Worm (Caenorhabditis elegans) whole organism, L1 larva: Measurements from ENCODE around the gene let-653.

Source experiments
- C16A3.4 ChIP-seq: fragments of 150-350 bp; optimal IDR thresholded peaks from 2 replicates; lab custom pipeline; 2014; ENCODE audit warnings: missing biosample characterization, missing genetic modification characterization
- C34B4.2 ChIP-seq: sonication (generic microtip); optimal IDR thresholded peaks from 2 replicates; lab custom pipeline; 2017; ENCODE audit warnings: mild to moderate bottlenecking, missing genetic modification characterization, missing compliant biosample characterization
- F16B12.6 ChIP-seq: fragments of 150-350 bp; optimal IDR thresholded peaks from 2 replicates; lab custom pipeline; 2014; ENCODE audit warnings: missing biosample characterization, missing genetic modification characterization
- Y116A8C.19 ChIP-seq: sonication (generic microtip); optimal IDR thresholded peaks from 2 replicates; lab custom pipeline; 2016; ENCODE audit warnings: missing compliant biosample characterization, missing genetic modification characterization, borderline replicate concordance
- aha-1 ChIP-seq: fragments of 150-350 bp; optimal IDR thresholded peaks from 2 replicates; lab custom pipeline; 2014; ENCODE audit warnings: missing biosample characterization, missing genetic modification characterization
- alr-1 ChIP-seq: fragments of 200-800 bp; sonication (Bioruptor generic); optimal IDR thresholded peaks from 2 replicates; lab custom pipeline; 2018; ENCODE audit warnings: borderline replicate concordance, mild to moderate bottlenecking, missing genetic modification characterization, missing compliant biosample characterization
- ama-1 ChIP-seq: fragments of 150-350 bp; optimal IDR thresholded peaks from 2 replicates; lab custom pipeline; 2014
- blmp-1 ChIP-seq: fragments of 150-350 bp; optimal IDR thresholded peaks from 2 replicates; lab custom pipeline; 2014; ENCODE audit warnings: missing biosample characterization, missing genetic modification characterization
- ceh-88 ChIP-seq: fragments of 200-800 bp; sonication (Bioruptor generic); IDR thresholded peaks from 2 replicates; pipeline ENCODE4 v1.3.6; 2022; ENCODE audit warnings: missing genetic modification characterization, missing compliant biosample characterization
- dpl-1 ChIP-seq, 3 experiments: fragments of 150-350 bp in 2 of 3; sonication (generic microtip) in 1 of 3; optimal IDR thresholded peaks; 2 replicates each; lab custom pipeline; 2014 to 2017; ENCODE audit warnings: missing biosample characterization in 3 of 3, missing genetic modification characterization in 3 of 3, missing genetic modification reagents in 3 of 3
- elt-2 ChIP-seq: sonication (generic microtip); optimal IDR thresholded peaks from 2 replicates; lab custom pipeline; 2016; ENCODE audit warnings: missing genetic modification characterization, mild to moderate bottlenecking, inconsistent platforms, missing compliant biosample characterization, missing genetic modification reagents
- elt-3 ChIP-seq, 6 experiments: fragments of 150-350 bp in 1 of 6; sonication (generic microtip); optimal IDR thresholded peaks; 2 replicates each; lab custom pipeline; 2017 to 2018; ENCODE audit warnings: missing biosample characterization in 6 of 6, missing genetic modification characterization in 6 of 6, inconsistent platforms in 1 of 6
- fkh-4 ChIP-seq: sonication (generic microtip); optimal IDR thresholded peaks from 2 replicates; lab custom pipeline; 2016; ENCODE audit warnings: missing compliant biosample characterization, missing genetic modification characterization, borderline replicate concordance
- grh-1 ChIP-seq: fragments of 200-800 bp; sonication (Bioruptor generic); IDR thresholded peaks from 2 replicates; pipeline ENCODE4 v1.3.6; 2022; ENCODE audit warnings: missing genetic modification reagents, missing genetic modification characterization, missing compliant biosample characterization
- hlh-4 ChIP-seq: sonication (generic microtip); optimal IDR thresholded peaks from 2 replicates; lab custom pipeline; 2016; ENCODE audit warnings: mild to moderate bottlenecking, missing genetic modification characterization, missing compliant biosample characterization
- hpl-2 ChIP-seq: fragments of 150-350 bp; optimal IDR thresholded peaks from 2 replicates; lab custom pipeline; 2014; ENCODE audit warnings: missing biosample characterization, missing genetic modification reagents, missing genetic modification characterization
- irx-1 ChIP-seq: sonication (generic microtip); optimal IDR thresholded peaks from 2 replicates; lab custom pipeline; 2016; ENCODE audit warnings: missing genetic modification characterization, missing compliant biosample characterization
- jun-1 ChIP-seq: fragments of 150-350 bp; optimal IDR thresholded peaks from 2 replicates; lab custom pipeline; 2014; ENCODE audit warnings: missing biosample characterization, missing genetic modification reagents, missing genetic modification characterization
- lin-15B ChIP-seq: fragments of 150-350 bp; sonication (generic microtip); optimal IDR thresholded peaks from 3 replicates; lab custom pipeline; 2014; ENCODE audit warnings: missing biosample characterization, missing genetic modification characterization
- lin-35 ChIP-seq, 2 experiments: fragments of 150-350 bp; optimal IDR thresholded peaks; 2 replicates each; lab custom pipeline; 2014; ENCODE audit warnings: missing biosample characterization in 2 of 2, missing genetic modification characterization in 2 of 2, missing genetic modification reagents in 2 of 2
- lin-39 ChIP-seq: fragments of 150-350 bp; optimal IDR thresholded peaks from 2 replicates; lab custom pipeline; 2014; ENCODE audit warnings: missing biosample characterization, missing genetic modification reagents, missing genetic modification characterization
- lsy-2 ChIP-seq, 2 experiments: fragments of 150-350 bp; optimal IDR thresholded peaks; 2 replicates each; lab custom pipeline; 2014; ENCODE audit warnings: missing biosample characterization in 2 of 2, missing genetic modification characterization in 2 of 2
- mdl-1 ChIP-seq, 2 experiments: fragments of 150-350 bp; optimal IDR thresholded peaks; 2 replicates each; lab custom pipeline; 2014 to 2017; ENCODE audit warnings: missing biosample characterization in 2 of 2, missing genetic modification characterization in 2 of 2, inconsistent platforms in 1 of 2
- mef-2 ChIP-seq: fragments of 150-350 bp; optimal IDR thresholded peaks from 2 replicates; lab custom pipeline; 2014; ENCODE audit warnings: missing biosample characterization, missing genetic modification characterization
- mep-1 ChIP-seq: fragments of 150-350 bp; optimal IDR thresholded peaks from 2 replicates; lab custom pipeline; 2014; ENCODE audit warnings: missing biosample characterization, missing genetic modification characterization
- nhr-20 ChIP-seq: sonication (generic microtip); optimal IDR thresholded peaks from 2 replicates; lab custom pipeline; 2016; ENCODE audit warnings: mild to moderate bottlenecking, missing genetic modification characterization, missing compliant biosample characterization
- nhr-237 ChIP-seq: fragments of 150-350 bp; optimal IDR thresholded peaks from 2 replicates; lab custom pipeline; 2014; ENCODE audit warnings: missing biosample characterization, missing genetic modification characterization
- nhr-47 ChIP-seq: sonication (generic microtip); optimal IDR thresholded peaks from 2 replicates; lab custom pipeline; 2016; ENCODE audit warnings: mild to moderate bottlenecking, missing genetic modification characterization, moderate library complexity, missing compliant biosample characterization
- nhr-71 ChIP-seq: sonication (generic microtip); optimal IDR thresholded peaks from 2 replicates; lab custom pipeline; 2016; ENCODE audit warnings: mild to moderate bottlenecking, missing genetic modification characterization, moderate library complexity, missing compliant biosample characterization
- nhr-76 ChIP-seq: sonication (generic microtip); optimal IDR thresholded peaks from 2 replicates; lab custom pipeline; 2017; ENCODE audit warnings: missing biosample characterization, missing genetic modification characterization
- nhr-85 ChIP-seq: sonication (generic microtip); peaks from one replicate; lab custom pipeline; 2016; ENCODE audit warnings: missing genetic modification characterization, inconsistent platforms, missing compliant biosample characterization
- pag-3 ChIP-seq: sonication (generic microtip); optimal IDR thresholded peaks from 2 replicates; lab custom pipeline; 2017; ENCODE audit warnings: missing genetic modification characterization, mild to moderate bottlenecking, missing compliant biosample characterization, antibody characterized with exemption, borderline replicate concordance; ENCODE audit not compliant: insufficient read depth
- rnt-1 ChIP-seq: sonication (generic microtip); optimal IDR thresholded peaks from 2 replicates; lab custom pipeline; 2016; ENCODE audit warnings: mild to moderate bottlenecking, missing genetic modification characterization, moderate library complexity, missing compliant biosample characterization
- snu-23 ChIP-seq: sonication (generic microtip); optimal IDR thresholded peaks from 2 replicates; lab custom pipeline; 2016; ENCODE audit warnings: missing genetic modification characterization, missing compliant biosample characterization
- tbx-2 ChIP-seq: sonication (generic microtip); optimal IDR thresholded peaks from 2 replicates; lab custom pipeline; 2016; ENCODE audit warnings: missing genetic modification characterization, missing compliant biosample characterization
- unc-130 ChIP-seq: fragments of 150-350 bp; optimal IDR thresholded peaks from 2 replicates; lab custom pipeline; 2017; ENCODE audit warnings: missing biosample characterization, missing genetic modification characterization, inconsistent platforms
- vab-15 ChIP-seq: sonication (generic microtip); optimal IDR thresholded peaks from 2 replicates; lab custom pipeline; 2017; ENCODE audit warnings: missing genotype, mild to moderate bottlenecking, missing genetic modification characterization, missing compliant biosample characterization
- zip-4 ChIP-seq: fragments of 200-800 bp; sonication (Bioruptor generic); optimal IDR thresholded peaks from 2 replicates; lab custom pipeline; 2018; ENCODE audit warnings: mild to moderate bottlenecking, missing genetic modification characterization, moderate library complexity, missing compliant biosample characterization
- ztf-11 ChIP-seq, 2 experiments: sonication (generic microtip); optimal IDR thresholded peaks; 2 replicates each; lab custom pipeline; 2016 to 2017; ENCODE audit warnings: missing genetic modification characterization in 2 of 2, missing biosample characterization in 1 of 2, missing compliant biosample characterization in 1 of 2

The let-653 gene

DNA sequence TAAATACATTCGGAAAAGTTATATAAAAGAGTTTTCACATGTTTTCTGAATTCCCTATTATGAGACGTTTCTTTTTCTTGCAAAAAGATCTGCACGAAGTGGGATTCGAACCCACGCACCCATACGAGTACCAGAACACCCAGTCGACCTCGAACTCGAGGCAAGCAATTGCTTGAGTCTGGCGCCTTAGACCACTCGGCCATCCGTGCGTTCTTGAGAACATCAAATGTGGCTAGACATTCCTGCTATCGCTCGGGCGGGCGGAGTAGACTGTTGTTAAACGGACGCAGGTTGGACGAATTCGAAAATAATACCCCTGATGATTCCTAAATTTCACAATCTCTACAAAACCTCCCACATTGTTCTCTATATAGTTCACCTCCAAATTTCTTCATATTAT lies 43.0 kb downstream of the let-653 start (continued):
- TF ChIP-seq nhr-47 (tag; lab: Kevin White, UChicago) = peak; percentile 56
- peak; percentile 8 for TF ChIP-seq jun-1 (tag; lab: Kevin White, UChicago)
- TF ChIP-seq irx-1 = peak; percentile 38
- TF ChIP-seq ama-1 (lab: Kevin White, UChicago) = no peak
- peak; percentile 41; the same call in 1 of the 2 replicates for TF ChIP-seq ceh-88 (GFP tag; lab: Robert Waterston, UW)
- no peak for TF ChIP-seq lin-39
- peak; percentile 23 for TF ChIP-seq mep-1 (tag; lab: Kevin White, UChicago)
- peak; percentile 43 for TF ChIP-seq C16A3.4
- TF ChIP-seq elt-2 = peak; percentile 32
- no peak for TF ChIP-seq unc-130
- TF ChIP-seq lsy-2 (tag; optimal IDR thresholded peaks at IDR 0.05; lab: Kevin White, UChicago) = peak in 1 of 2 experiments; percentile 66
- TF ChIP-seq nhr-71 = peak; percentile 66
- peak; percentile 15 for TF ChIP-seq tbx-2 (tag; lab: Kevin White, UChicago)
- TF ChIP-seq, all 84 proteins: peak for 32

ce11 chrIV:11930572-11930971 lies 45.2 kb downstream of the let-653 start, which contains the start of gene nhx-9:
Gene nhx-9, plus strand, starts transcription at chrIV:11930872.
- TF ChIP-seq jun-1 (tag; lab: Kevin White, UChicago) (no peak), nhr-76 (no peak), alr-1 (tag; lab: Kevin White, UChicago) (no peak)

- no peak for TF ChIP-seq zip-4 (GFP tag; lab: Kevin White, UChicago)
- TF ChIP-seq lsy-2 (tag; optimal IDR thresholded peaks at IDR 0.05; lab: Kevin White, UChicago) = no peak
- peak; percentile 20 for TF ChIP-seq snu-23 (GFP tag; lab: Kevin White, UChicago)
- no peak for TF ChIP-seq vab-15 (tag; lab: Kevin White, UChicago)
- peak in 1 of 6 experiments; percentile 1 for TF ChIP-seq elt-3 (tag; optimal IDR thresholded peaks at IDR 0.05; lab: Kevin White, UChicago)
- no peak for TF ChIP-seq fkh-4 (tag; lab: Kevin White, UChicago)
- no peak for TF ChIP-seq hpl-2 (GFP tag; lab: Kevin White, UChicago)
- no peak for TF ChIP-seq grh-1 (GFP tag; lab: Robert Waterston, UW)
- no peak for TF ChIP-seq Y116A8C.19 (tag; lab: Kevin White, UChicago)
- TF ChIP-seq F16B12.6 (tag; lab: Kevin White, UChicago) = no peak
- TF ChIP-seq rnt-1 = no peak
- TF ChIP-seq mef-2 (tag; lab: Kevin White, UChicago) = no peak
- TF ChIP-seq nhr-85 (tag; lab: Kevin White, UChicago) = peak; percentile 41
- TF ChIP-seq nhr-237 (tag; lab: Kevin White, UChicago) = no peak
- TF ChIP-seq ama-1 (lab: Kevin White, UChicago) = no peak
- no peak for TF ChIP-seq C34B4.2 (tag; lab: Kevin White, UChicago)
- TF ChIP-seq pag-3 (tag; lab: Kevin White, UChicago) = no peak
- no peak for TF ChIP-seq hlh-4 (tag; lab: Kevin White, UChicago)
- no peak for TF ChIP-seq lin-35 (GFP tag; optimal IDR thresholded peaks at IDR 0.05; lab: Kevin White, UChicago)
- no peak for TF ChIP-seq dpl-1 (GFP tag; optimal IDR thresholded peaks at IDR 0.05; lab: Kevin White, UChicago)
- TF ChIP-seq aha-1 = no peak
- no peak for TF ChIP-seq nhr-20
- TF ChIP-seq lin-39 = no peak
- TF ChIP-seq blmp-1 (tag; lab: Kevin White, UChicago) = peak; percentile 72
- TF ChIP-seq, all 84 proteins: peak for 4
Observed at ce11 chrIV:11937087-11937486, 51.7 kb downstream of the let-653 start, which contains the start of gene slc-5A12. Gene slc-5A12, plus strand, starts transcription at chrIV:11937419.

DNA sequence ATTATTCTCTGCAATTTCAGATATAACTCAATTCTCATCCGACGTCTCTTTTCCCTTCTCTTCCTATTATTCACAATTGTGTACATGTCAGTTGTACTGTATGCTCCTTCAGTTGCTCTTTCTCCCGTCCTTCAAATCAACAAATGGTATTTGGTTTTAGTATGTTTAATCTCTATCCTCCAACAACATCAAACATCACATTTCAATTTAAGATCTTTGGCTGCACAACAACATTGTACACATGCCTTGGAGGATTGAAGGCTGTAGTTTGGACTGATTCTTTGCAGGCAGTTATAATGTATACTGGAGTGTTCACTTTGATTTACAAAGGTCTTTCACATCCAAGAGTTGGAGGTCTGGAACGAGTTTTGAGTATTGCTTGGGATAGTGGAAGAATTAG lies 53.1 kb downstream of the let-653 start:
- TF ChIP-seq mdl-1 (tag; optimal IDR thresholded peaks at IDR 0.05; lab: Kevin White, UChicago) (no peak), aha-1 (no peak), snu-23 (GFP tag; lab: Kevin White, UChicago) (peak; percentile 47), nhr-71 (peak; percentile 82), nhr-85 (tag; lab: Kevin White, UChicago) (peak; percentile 26), nhr-20 (peak; percentile 62), lin-15B (no peak), ztf-11 (tag; optimal IDR thresholded peaks at IDR 0.05; lab: Kevin White, UChicago) (no peak)
